Fruit fly (Drosophila melanogaster): Measurements from ENCODE around the gene Kul.

Gene Kul

DNA sequence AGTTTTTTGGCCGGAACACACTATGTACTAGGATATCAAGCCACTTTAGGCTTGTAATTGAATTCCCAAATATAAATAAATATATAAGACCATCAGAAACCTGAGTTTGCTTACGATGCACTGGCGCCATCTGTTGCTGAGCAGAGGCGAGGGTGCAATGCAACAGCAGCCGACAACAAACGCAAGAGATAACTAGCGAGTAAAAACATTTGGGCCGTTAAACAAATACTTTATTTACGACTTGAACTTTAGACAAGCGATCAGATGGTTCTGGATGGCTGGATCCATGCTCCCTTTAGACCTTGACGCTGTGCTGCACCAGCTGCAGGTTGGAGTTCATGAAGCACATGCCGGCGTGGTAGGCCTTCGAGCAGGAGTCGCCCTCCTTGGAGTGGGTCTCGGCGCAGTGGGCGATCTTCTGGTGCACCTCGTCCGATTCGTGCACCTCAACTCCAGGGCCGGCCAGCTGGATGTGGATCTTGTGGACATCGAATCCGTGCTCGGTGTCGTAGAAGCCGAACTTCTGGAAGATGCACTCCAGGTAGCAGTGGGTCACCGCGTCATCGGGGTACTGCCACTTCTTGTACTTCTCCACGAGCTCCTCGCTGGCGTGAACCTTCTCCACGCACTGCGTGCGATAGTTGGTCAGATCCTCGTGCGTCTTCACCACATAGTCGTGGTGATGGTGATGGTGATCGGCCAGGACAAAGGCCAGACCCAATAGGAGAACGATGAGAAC, 9.4 kb upstream of the Kul start:
- TF ChIP-seq Ptx1 (GFP tag; IDR thresholded peaks at IDR 0.05) = no peak
- TF ChIP-seq yki (optimal IDR thresholded peaks at IDR 0.05) = no peak
- TF ChIP-seq zen (tag; optimal IDR thresholded peaks at IDR 0.05) = no peak
- TF ChIP-seq CG6254 (GFP tag; optimal IDR thresholded peaks at IDR 0.05) = peak; percentile 3
- 0 out of 3 replicates have a peak, but pooled peaks have one; percentile 23 for TF ChIP-seq CG11456 (GFP tag; IDR thresholded peaks at IDR 0.05)
- TF ChIP-seq Rfx (GFP tag; IDR thresholded peaks at IDR 0.05) = 0 out of 2 replicates have a peak, but pooled peaks have one; percentile 13
- no peak for TF ChIP-seq Neu2 (GFP tag; optimal IDR thresholded peaks at IDR 0.05; ENCODE audit: borderline replicate concordance)
- TF ChIP-seq tup (GFP tag; optimal IDR thresholded peaks at IDR 0.05) = no peak
- TF ChIP-seq CG12219 (GFP tag; optimal IDR thresholded peaks at IDR 0.05) = peak; percentile 15
- no peak for TF ChIP-seq HLH3B (GFP tag; IDR thresholded peaks at IDR 0.05)
- TF ChIP-seq seq (GFP tag; IDR thresholded peaks at IDR 0.05) = no peak
- no peak for TF ChIP-seq CG10654 (GFP tag; optimal IDR thresholded peaks at IDR 0.05)
- no peak for TF ChIP-seq CG2199 (GFP tag; IDR thresholded peaks at IDR 0.05)
- no peak for TF ChIP-seq aop (GFP tag; IDR thresholded peaks at IDR 0.05)
- TF ChIP-seq CG17359 (tag; optimal IDR thresholded peaks at IDR 0.05) = no peak
- no peak for TF ChIP-seq Chrac-16 (GFP tag; optimal IDR thresholded peaks at IDR 0.05)
- no peak for TF ChIP-seq CG12071 (GFP tag; optimal IDR thresholded peaks at IDR 0.05)
- no peak for TF ChIP-seq nerfin-2 (GFP tag; IDR thresholded peaks at IDR 0.05; ENCODE audit: partially characterized antibody)
- TF ChIP-seq CTCF (GFP tag; optimal IDR thresholded peaks at IDR 0.05) = peak; percentile 89
- no peak for TF ChIP-seq H15 (GFP tag; IDR thresholded peaks at IDR 0.05)
- no peak for TF ChIP-seq CG14710 (tag; optimal IDR thresholded peaks at IDR 0.05)
- TF ChIP-seq eve (GFP tag; optimal IDR thresholded peaks at IDR 0.05) = no peak
- no peak for TF ChIP-seq gce (GFP tag; IDR thresholded peaks at IDR 0.05)
- no peak for TF ChIP-seq Hr51 (GFP tag; optimal IDR thresholded peaks at IDR 0.05)
- no peak for TF ChIP-seq klu (GFP tag; IDR thresholded peaks at IDR 0.05)
- TF ChIP-seq TFAM (GFP tag; optimal IDR thresholded peaks at IDR 0.05) = no peak
- TF ChIP-seq tgo (GFP tag; IDR thresholded peaks at IDR 0.05) = no peak
- no peak for TF ChIP-seq CG4730 (GFP tag; IDR thresholded peaks at IDR 0.05)
- no peak for TF ChIP-seq CG10274 (GFP tag; optimal IDR thresholded peaks at IDR 0.05)
- no peak for TF ChIP-seq vnd (GFP tag; IDR thresholded peaks at IDR 0.05; ENCODE audit: partially characterized antibody)
- no peak for TF ChIP-seq CG18599 (GFP tag; optimal IDR thresholded peaks at IDR 0.05)
- TF ChIP-seq kah (GFP tag; optimal IDR thresholded peaks at IDR 0.05) = no peak
- TF ChIP-seq ranshi (GFP tag; IDR thresholded peaks at IDR 0.05) = no peak
- no peak for TF ChIP-seq ham (GFP tag; IDR thresholded peaks at IDR 0.05)
- no peak for TF ChIP-seq CG17186 (GFP tag; optimal IDR thresholded peaks at IDR 0.05)
- TF ChIP-seq Atf6 (GFP tag; IDR thresholded peaks at IDR 0.05) = no peak
- TF ChIP-seq CG16815 (GFP tag; optimal IDR thresholded peaks at IDR 0.05) = no peak
- peak; percentile 46 for TF ChIP-seq sens (GFP tag)
- TF ChIP-seq hkb (optimal IDR thresholded peaks at IDR 0.05) = no peak
- no peak for TF ChIP-seq hkb (GFP tag; IDR thresholded peaks at IDR 0.05)
- no peak for TF ChIP-seq Hsf (GFP tag; optimal IDR thresholded peaks at IDR 0.05)
- no peak for TF ChIP-seq Fer1 (GFP tag; optimal IDR thresholded peaks at IDR 0.05)
- TF ChIP-seq slp2 (GFP tag; optimal IDR thresholded peaks at IDR 0.05) = no peak
- TF ChIP-seq CG10321 (GFP tag; IDR thresholded peaks at IDR 0.05) = no peak
- no peak for TF ChIP-seq CG16779 (GFP tag; IDR thresholded peaks at IDR 0.05)
- no peak for TF ChIP-seq Deaf1 (tag; optimal IDR thresholded peaks at IDR 0.05)
- TF ChIP-seq bcd (GFP tag; optimal IDR thresholded peaks at IDR 0.05) = no peak
- no peak for TF ChIP-seq CG1832 (GFP tag; optimal IDR thresholded peaks at IDR 0.05)
- TF ChIP-seq gsb (GFP tag; IDR thresholded peaks at IDR 0.05) = 0 out of 2 replicates have a peak, but pooled peaks have one; percentile 20
- no peak for TF ChIP-seq Adf1 (GFP tag; IDR thresholded peaks at IDR 0.05)
- TF ChIP-seq CG8478 (optimal IDR thresholded peaks at IDR 0.05) = peak; percentile 34
- no peak for TF ChIP-seq CG18619 (GFP tag; optimal IDR thresholded peaks at IDR 0.05)
- no peak for TF ChIP-seq Gug (GFP tag; IDR thresholded peaks at IDR 0.05)

Data from whole organism, embryonic.